Fruit fly (Drosophila melanogaster) whole organism, embryonic: ENCODE measurements around the gene Hsp67Ba.

Experiments used
- Ada2b ChIP-seq: fragments of 200-800 bp; sonication (Bioruptor generic); IDR thresholded peaks from 2 replicates; pipeline ENCODE4 v1.3.6; 2022; ENCODE audit warnings: missing biosample characterization, missing genetic modification characterization
- Bdp1 ChIP-seq: fragments of 200-800 bp; sonication (Bioruptor generic); optimal IDR thresholded peaks from 3 replicates; lab custom pipeline; 2016; ENCODE audit warnings: missing biosample characterization, missing genetic modification characterization
- BtbVII ChIP-seq: fragments of 200-800 bp; sonication (Bioruptor generic); optimal IDR thresholded peaks from 3 replicates; lab custom pipeline; 2017; ENCODE audit warnings: missing biosample characterization, mild to moderate bottlenecking, missing genetic modification characterization
- CG1024 ChIP-seq: fragments of 200-800 bp; sonication (Bioruptor generic); IDR thresholded peaks from 2 replicates; pipeline ENCODE4 v1.3.6; 2022; ENCODE audit warnings: missing biosample characterization, missing genetic modification characterization
- CG10267 ChIP-seq: fragments of 200-800 bp; sonication (Bioruptor generic); optimal IDR thresholded peaks from 2 replicates; lab custom pipeline; 2018; ENCODE audit warnings: missing biosample characterization, mild to moderate bottlenecking, missing genetic modification characterization, moderate library complexity
- CG10274 ChIP-seq: fragments of 200-800 bp; sonication (Bioruptor generic); optimal IDR thresholded peaks from 3 replicates; lab custom pipeline; 2017; ENCODE audit warnings: missing biosample characterization, mild to moderate bottlenecking, missing genetic modification characterization
- CG11723 ChIP-seq: fragments of 200-800 bp; sonication (Bioruptor generic); optimal IDR thresholded peaks from 2 replicates; lab custom pipeline; 2017; ENCODE audit warnings: missing biosample characterization, mild to moderate bottlenecking, missing genetic modification characterization
- CG14441 ChIP-seq: fragments of 200-800 bp; sonication (Bioruptor generic); IDR thresholded peaks from 2 replicates; pipeline ENCODE4 v1.3.6; 2022; ENCODE audit warnings: missing biosample characterization, missing genetic modification characterization
- CG16779 ChIP-seq: fragments of 200-800 bp; sonication (Bioruptor generic); IDR thresholded peaks from 2 replicates; pipeline ENCODE4 v1.3.6; 2022; ENCODE audit warnings: missing biosample characterization, missing genetic modification characterization
- CG17361 ChIP-seq: fragments of 200-800 bp; sonication (Bioruptor generic); IDR thresholded peaks from 3 replicates; pipeline ENCODE4 v1.3.6; 2022; ENCODE audit warnings: missing biosample characterization, missing genetic modification characterization
- CG17829 ChIP-seq: fragments of 200-800 bp; optimal IDR thresholded peaks from 2 replicates; lab custom pipeline; 2019; ENCODE audit warnings: missing biosample characterization, mild to moderate bottlenecking, missing genetic modification characterization, moderate library complexity
- CG1832 ChIP-seq: fragments of 200-800 bp; sonication (Bioruptor generic); optimal IDR thresholded peaks from 2 replicates; lab custom pipeline; 2017; ENCODE audit warnings: missing biosample characterization, mild to moderate bottlenecking, missing genetic modification characterization, inconsistent platforms
- CG30020 ChIP-seq: fragments of 200-800 bp; optimal IDR thresholded peaks from 2 replicates; lab custom pipeline; 2019; ENCODE audit warnings: missing biosample characterization, mild to moderate bottlenecking, missing genetic modification characterization, moderate library complexity
- CG31388 ChIP-seq: fragments of 200-800 bp; sonication (Bioruptor generic); optimal IDR thresholded peaks from 2 replicates; lab custom pipeline; 2016; ENCODE audit warnings: missing biosample characterization, missing genetic modification characterization
- CG5245 ChIP-seq: fragments of 200-800 bp; sonication (Bioruptor generic); optimal IDR thresholded peaks from 3 replicates; lab custom pipeline; 2016; ENCODE audit warnings: missing biosample characterization, missing genetic modification characterization
- CG7372 ChIP-seq: fragments of 200-800 bp; sonication (Bioruptor generic); IDR thresholded peaks from 2 replicates; pipeline ENCODE4 v1.3.6; 2022; ENCODE audit warnings: missing biosample characterization, missing genetic modification characterization
- CG8281 ChIP-seq: fragments of 200-800 bp; sonication (Bioruptor generic); optimal IDR thresholded peaks from 2 replicates; lab custom pipeline; 2018; ENCODE audit warnings: missing biosample characterization, mild to moderate bottlenecking, missing genetic modification characterization, moderate library complexity
- CG9609 ChIP-seq: fragments of 200-800 bp; sonication (Bioruptor generic); optimal IDR thresholded peaks from 3 replicates; lab custom pipeline; 2016; ENCODE audit warnings: missing biosample characterization, missing genetic modification characterization
- CG9817 ChIP-seq: fragments of 200-800 bp; sonication (Bioruptor generic); optimal IDR thresholded peaks from 2 replicates; lab custom pipeline; 2018; ENCODE audit warnings: missing biosample characterization, mild to moderate bottlenecking, missing genetic modification characterization, moderate library complexity
- CrebB ChIP-seq: fragments of 200-800 bp; sonication (Bioruptor generic); optimal IDR thresholded peaks from 3 replicates; lab custom pipeline; 2018; ENCODE audit warnings: missing biosample characterization, mild to moderate bottlenecking, missing genetic modification characterization
- Dip2 ChIP-seq: fragments of 200-800 bp; sonication (Bioruptor generic); IDR thresholded peaks from 2 replicates; pipeline ENCODE4 v1.3.6; 2022; ENCODE audit warnings: missing biosample characterization, missing genetic modification characterization
- Dp ChIP-seq: fragments of 200-800 bp; sonication (Bioruptor generic); optimal IDR thresholded peaks from 2 replicates; lab custom pipeline; 2018; ENCODE audit warnings: missing biosample characterization, mild to moderate bottlenecking, missing genetic modification characterization, moderate library complexity
- Fer2 ChIP-seq: fragments of 200-800 bp; sonication (Bioruptor generic); optimal IDR thresholded peaks from 2 replicates; lab custom pipeline; 2018; ENCODE audit warnings: missing biosample characterization, mild to moderate bottlenecking, missing genetic modification characterization, moderate library complexity
- H15 ChIP-seq: fragments of 200-800 bp; sonication (Bioruptor generic); IDR thresholded peaks from 3 replicates; pipeline ENCODE4 v1.3.6; 2022; ENCODE audit warnings: missing biosample characterization, missing genetic modification characterization
- H2.0 ChIP-seq: fragments of 200-800 bp; sonication (Bioruptor generic); IDR thresholded peaks from 2 replicates; pipeline ENCODE4 v1.3.6; 2022; ENCODE audit warnings: missing biosample characterization, missing genetic modification characterization
- HLH3B ChIP-seq: fragments of 200-800 bp; sonication (Bioruptor generic); IDR thresholded peaks from 2 replicates; pipeline ENCODE4 v1.3.6; 2022; ENCODE audit warnings: missing biosample characterization, missing genetic modification characterization
- Hand ChIP-seq: fragments of 200-800 bp; sonication (Bioruptor generic); optimal IDR thresholded peaks from 2 replicates; lab custom pipeline; 2017; ENCODE audit warnings: mild to moderate bottlenecking, missing biosample characterization, missing genetic modification reagents, missing genetic modification characterization
- HmgZ ChIP-seq: fragments of 200-800 bp; sonication (Bioruptor generic); optimal IDR thresholded peaks from 2 replicates; lab custom pipeline; 2018; ENCODE audit warnings: missing biosample characterization, mild to moderate bottlenecking, missing genetic modification characterization
- Hmr ChIP-seq: fragments of 200-800 bp; sonication (Bioruptor generic); optimal IDR thresholded peaks from 3 replicates; lab custom pipeline; 2017; ENCODE audit warnings: mild to moderate bottlenecking, missing biosample characterization, missing genetic modification reagents, missing genetic modification characterization
- Hr3 ChIP-seq: fragments of 200-800 bp; sonication (Bioruptor generic); optimal IDR thresholded peaks from 3 replicates; lab custom pipeline; 2016; ENCODE audit warnings: missing biosample characterization, missing genetic modification characterization
- Lim3 ChIP-seq: fragments of 200-800 bp; sonication (Bioruptor generic); IDR thresholded peaks from 2 replicates; pipeline ENCODE4 v1.3.6; 2022; ENCODE audit warnings: missing biosample characterization, missing genetic modification characterization
- NC2α ChIP-seq: fragments of 200-800 bp; sonication (Bioruptor generic); optimal IDR thresholded peaks from 2 replicates; lab custom pipeline; 2016; ENCODE audit warnings: missing biosample characterization, missing genetic modification characterization
- NfI ChIP-seq: fragments of 200-800 bp; sonication (Bioruptor generic); optimal IDR thresholded peaks from 3 replicates; lab custom pipeline; 2018; ENCODE audit warnings: missing biosample characterization, mild to moderate bottlenecking, missing genetic modification characterization, moderate library complexity
- Opbp ChIP-seq: fragments of 200-800 bp; sonication (Bioruptor generic); IDR thresholded peaks from 3 replicates; pipeline ENCODE4 v1.3.6; 2022; ENCODE audit warnings: missing biosample characterization, missing genetic modification characterization; ENCODE audit not compliant: partially characterized antibody
- Ptx1 ChIP-seq: fragments of 200-800 bp; sonication (Bioruptor generic); IDR thresholded peaks from 2 replicates; pipeline ENCODE4 v1.3.6; 2022; ENCODE audit warnings: missing biosample characterization, missing genetic modification characterization
- Ravus ChIP-seq: fragments of 200-800 bp; sonication (Bioruptor generic); IDR thresholded peaks from 2 replicates; pipeline ENCODE4 v1.3.6; 2022; ENCODE audit warnings: missing biosample characterization, missing genetic modification characterization
- Scr ChIP-seq: fragments of 200-800 bp; sonication (Bioruptor generic); IDR thresholded peaks from 2 replicates; pipeline ENCODE4 v1.3.6; 2022; ENCODE audit warnings: missing biosample characterization, missing genetic modification characterization; ENCODE audit not compliant: partially characterized antibody
- Sox100B ChIP-seq: fragments of 200-800 bp; sonication (Bioruptor generic); optimal IDR thresholded peaks from 3 replicates; lab custom pipeline; 2018; ENCODE audit warnings: missing biosample characterization, mild to moderate bottlenecking, missing genetic modification characterization
- Xbp1 ChIP-seq: fragments of 200-800 bp; sonication (Bioruptor generic); optimal IDR thresholded peaks from 3 replicates; lab custom pipeline; 2016; ENCODE audit warnings: missing biosample characterization, mild to moderate bottlenecking, missing genetic modification characterization
- bcd ChIP-seq: fragments of 200-800 bp; sonication (Bioruptor generic); optimal IDR thresholded peaks from 2 replicates; lab custom pipeline; 2017; ENCODE audit warnings: missing biosample characterization, mild to moderate bottlenecking, missing genetic modification characterization
- dimm ChIP-seq: fragments of 200-800 bp; sonication (Bioruptor generic); IDR thresholded peaks from 2 replicates; pipeline ENCODE4 v1.3.6; 2022; ENCODE audit warnings: missing biosample characterization, missing genetic modification characterization
- esg ChIP-seq: fragments of 200-800 bp; sonication (Bioruptor generic); conservative IDR thresholded peaks from 2 replicates; pipeline ENCODE4 v1.3.6; 2022; ENCODE audit warnings: missing biosample characterization, missing genetic modification characterization
- ftz-f1 ChIP-seq: fragments of 200-800 bp; sonication (Bioruptor generic); optimal IDR thresholded peaks from 2 replicates; lab custom pipeline; 2016; ENCODE audit warnings: missing biosample characterization, missing genetic modification characterization
- hbn ChIP-seq: fragments of 200-800 bp; sonication (Bioruptor generic); IDR thresholded peaks from 2 replicates; pipeline ENCODE4 v1.3.6; 2022; ENCODE audit warnings: missing biosample characterization, missing genetic modification characterization; ENCODE audit not compliant: partially characterized antibody
- otp ChIP-seq: fragments of 200-800 bp; sonication (Bioruptor generic); IDR thresholded peaks from 3 replicates; pipeline ENCODE4, ENCODE4 v1.3.6; 2022; ENCODE audit warnings: missing biosample characterization, missing genetic modification characterization
- pzg ChIP-seq: fragments of 200-800 bp; sonication (Bioruptor generic); optimal IDR thresholded peaks from 3 replicates; lab custom pipeline; 2018; ENCODE audit warnings: missing biosample characterization, mild to moderate bottlenecking, missing genetic modification characterization, moderate library complexity
- ranshi ChIP-seq: fragments of 200-800 bp; sonication (Bioruptor generic); IDR thresholded peaks from 2 replicates; pipeline ENCODE4 v1.3.6; 2022; ENCODE audit warnings: missing biosample characterization, missing genetic modification characterization
- tgo ChIP-seq: fragments of 200-800 bp; sonication (Bioruptor generic); IDR thresholded peaks from 3 replicates; pipeline ENCODE4 v1.3.6; 2022; ENCODE audit warnings: missing biosample characterization, missing genetic modification characterization
- trem ChIP-seq: fragments of 200-800 bp; optimal IDR thresholded peaks from 3 replicates; lab custom pipeline; 2019; ENCODE audit warnings: missing biosample characterization, mild to moderate bottlenecking, missing genetic modification characterization, moderate library complexity
- vnd ChIP-seq: fragments of 200-800 bp; sonication (Bioruptor generic); IDR thresholded peaks from 3 replicates; pipeline ENCODE4 v1.3.6; 2022; ENCODE audit warnings: missing biosample characterization, missing genetic modification characterization; ENCODE audit not compliant: partially characterized antibody

The Hsp67Ba gene

dm6 chr3L:9370907-9371365 lies 8.4 kb downstream of the Hsp67Ba start, which contains the start of gene Fdx1 (continued):
- peak; percentile 37; the same call in 1 of the 2 replicates for TF ChIP-seq ranshi (GFP tag; lab: Robert Waterston, UW)
- peak; percentile 26 for TF ChIP-seq BtbVII (GFP tag; lab: Kevin White, UChicago)
- TF ChIP-seq H2.0 (GFP tag; lab: Robert Waterston, UW), result peak; percentile 47; the same call in 1 of the 2 replicates
- TF ChIP-seq Hr3, result peak; percentile 35
- peak; percentile 49 for TF ChIP-seq HmgZ
- peak; percentile 6 for TF ChIP-seq CrebB (tag; lab: Kevin White, UChicago)
- TF ChIP-seq trem, result peak; percentile 34
- TF ChIP-seq Sox100B (GFP tag; lab: Kevin White, UChicago), result peak; percentile 23
- no peak for TF ChIP-seq CG8281 (tag; lab: Kevin White, UChicago)
- peak; percentile 21 for TF ChIP-seq CG17829 (tag; lab: Kevin White, UChicago)
- peak; percentile 56 for TF ChIP-seq Ada2b (GFP tag; lab: Robert Waterston, UW)
- peak; percentile 28 for TF ChIP-seq NfI (GFP tag; lab: Kevin White, UChicago)
- peak; percentile 21; the same call in 1 of the 2 replicates for TF ChIP-seq esg (GFP tag; lab: Robert Waterston, UW)
- 0 out of 3 replicates have a peak, but pooled peaks have one; percentile 8 for TF ChIP-seq vnd
- 0 out of 3 replicates have a peak, but pooled peaks have one; percentile 48 for TF ChIP-seq CG17361 (GFP tag; lab: Robert Waterston, UW)
- no peak for TF ChIP-seq CG16779 (GFP tag; lab: Robert Waterston, UW)
- peak; percentile 34 for TF ChIP-seq Xbp1 (GFP tag; lab: Kevin White, UChicago)
- TF ChIP-seq CG31388 (GFP tag; lab: Kevin White, UChicago), result no peak
- peak; percentile 38; the same call in 1 of the 2 replicates for TF ChIP-seq HLH3B (GFP tag; lab: Robert Waterston, UW)
- TF ChIP-seq H15 (GFP tag; lab: Robert Waterston, UW), result 0 out of 3 replicates have a peak, but pooled peaks have one; percentile 41
- TF ChIP-seq Ravus, result no peak
- no peak for TF ChIP-seq ftz-f1 (GFP tag; lab: Kevin White, UChicago)
- peak; percentile 30; the same call in 1 of the 2 replicates for TF ChIP-seq CG7372
- no peak for TF ChIP-seq CG10274
- TF ChIP-seq Fer2 (tag; lab: Kevin White, UChicago), result no peak
- TF ChIP-seq Dp (GFP tag; lab: Kevin White, UChicago), result peak; percentile 85
- no peak for TF ChIP-seq Lim3 (GFP tag; lab: Robert Waterston, UW)
- TF ChIP-seq otp, result no peak
- no peak for TF ChIP-seq CG30020
- peak; percentile 45 for TF ChIP-seq pzg (GFP tag; lab: Kevin White, UChicago)
- no peak for TF ChIP-seq CG9609
- TF ChIP-seq Bdp1 (GFP tag; lab: Kevin White, UChicago), result no peak
- TF ChIP-seq hbn (GFP tag; lab: Robert Waterston, UW), result peak; percentile 59
- TF ChIP-seq tgo (GFP tag; lab: Robert Waterston, UW), result peak; percentile 28; the same call in 2 of the 3 replicates
- TF ChIP-seq CG14441 (GFP tag; lab: Robert Waterston, UW), result 0 out of 2 replicates have a peak, but pooled peaks have one; percentile 29
- TF ChIP-seq CG1832 (GFP tag; lab: Kevin White, UChicago), result no peak
- TF ChIP-seq CG11723 (GFP tag; lab: Kevin White, UChicago), result no peak
- no peak for TF ChIP-seq Hand (GFP tag; lab: Kevin White, UChicago)
- TF ChIP-seq CG9817 (tag; lab: Kevin White, UChicago), result peak; percentile 25
- no peak for TF ChIP-seq bcd (GFP tag; lab: Kevin White, UChicago)
- TF ChIP-seq CG1024 (GFP tag; lab: Robert Waterston, UW), result no peak
- peak; percentile 39 for TF ChIP-seq CG10267
- no peak for TF ChIP-seq Hmr (GFP tag; lab: Kevin White, UChicago)
- peak; percentile 68 for TF ChIP-seq Scr (GFP tag; lab: Robert Waterston, UW)
- TF ChIP-seq NC2α (GFP tag; lab: Kevin White, UChicago), result no peak
- peak; percentile 60 for TF ChIP-seq Ptx1 (GFP tag; lab: Robert Waterston, UW)
- TF ChIP-seq CG5245 (GFP tag; lab: Kevin White, UChicago), result no peak
- TF ChIP-seq Dip2 (GFP tag; lab: Robert Waterston, UW), result no peak
- no peak for TF ChIP-seq dimm (GFP tag; lab: Robert Waterston, UW)
- no peak; the same call in 2 of the 3 replicates for TF ChIP-seq Opbp (GFP tag; lab: Robert Waterston, UW)
